Fruit fly (Drosophila melanogaster) whole organism, embryonic: ENCODE measurements around the gene djl.
A peak's percentile ranks its signal among the peaks of the same experiment; 100 is the strongest.

Experiments used
- Aef1 ChIP-seq: fragments of 200-800 bp; sonication (Bioruptor generic); IDR thresholded peaks from 3 replicates; pipeline ENCODE4 v1.3.6; 2022; ENCODE audit warnings: missing biosample characterization, missing genetic modification characterization
- Awh ChIP-seq: fragments of 200-800 bp; sonication (Bioruptor generic); IDR thresholded peaks from 2 replicates; pipeline ENCODE4, ENCODE4 v1.3.6; 2022; ENCODE audit warnings: missing biosample characterization, missing genetic modification characterization
- BtbVII ChIP-seq: fragments of 200-800 bp; sonication (Bioruptor generic); optimal IDR thresholded peaks from 3 replicates; lab custom pipeline; 2017; ENCODE audit warnings: missing biosample characterization, mild to moderate bottlenecking, missing genetic modification characterization
- CG1024 ChIP-seq: fragments of 200-800 bp; sonication (Bioruptor generic); IDR thresholded peaks from 2 replicates; pipeline ENCODE4 v1.3.6; 2022; ENCODE audit warnings: missing biosample characterization, missing genetic modification characterization
- CG12942 ChIP-seq: fragments of 200-800 bp; sonication (Bioruptor generic); optimal IDR thresholded peaks from 3 replicates; lab custom pipeline; 2016; ENCODE audit warnings: missing biosample characterization, missing genetic modification characterization
- CG13624 ChIP-seq: fragments of 200-800 bp; sonication (Bioruptor generic); optimal IDR thresholded peaks from 2 replicates; lab custom pipeline; 2016; ENCODE audit warnings: missing biosample characterization, missing genetic modification characterization
- CG15011 ChIP-seq: fragments of 200-800 bp; sonication (Bioruptor generic); optimal IDR thresholded peaks from 3 replicates; lab custom pipeline; 2018; ENCODE audit warnings: missing biosample characterization, mild to moderate bottlenecking, missing genetic modification characterization
- CG15514 ChIP-seq: fragments of 200-800 bp; sonication (Bioruptor generic); optimal IDR thresholded peaks from 3 replicates; lab custom pipeline; 2017; ENCODE audit warnings: missing biosample characterization, missing genetic modification characterization, mild to moderate bottlenecking, moderate library complexity, missing genetic modification reagents
- CG16815 ChIP-seq: fragments of 200-800 bp; sonication (Bioruptor generic); optimal IDR thresholded peaks from 3 replicates; lab custom pipeline; 2017; ENCODE audit warnings: missing biosample characterization, mild to moderate bottlenecking, missing genetic modification characterization
- CG1832 ChIP-seq: fragments of 200-800 bp; sonication (Bioruptor generic); optimal IDR thresholded peaks from 2 replicates; lab custom pipeline; 2017; ENCODE audit warnings: missing biosample characterization, mild to moderate bottlenecking, missing genetic modification characterization, inconsistent platforms
- CG18619 ChIP-seq: fragments of 200-800 bp; sonication (Bioruptor generic); optimal IDR thresholded peaks from 3 replicates; lab custom pipeline; 2017; ENCODE audit warnings: missing biosample characterization, mild to moderate bottlenecking, missing genetic modification characterization
- CG2202 ChIP-seq: fragments of 200-800 bp; sonication (Bioruptor generic); optimal IDR thresholded peaks from 2 replicates; lab custom pipeline; 2018; ENCODE audit warnings: missing biosample characterization, mild to moderate bottlenecking, missing genetic modification characterization
- CG30431 ChIP-seq: fragments of 200-800 bp; sonication (Bioruptor generic); optimal IDR thresholded peaks from 2 replicates; lab custom pipeline; 2017; ENCODE audit warnings: missing biosample characterization, missing genetic modification characterization
- CG34422 ChIP-seq: fragments of 200-800 bp; sonication (Bioruptor generic); IDR thresholded peaks from 3 replicates; pipeline ENCODE4 v1.3.6; 2022; ENCODE audit warnings: missing biosample characterization, missing genetic modification characterization
- CG6254 ChIP-seq: fragments of 200-800 bp; sonication (Bioruptor generic); optimal IDR thresholded peaks from 3 replicates; lab custom pipeline; 2017; ENCODE audit warnings: mild to moderate bottlenecking, missing biosample characterization, missing genetic modification reagents, missing genetic modification characterization
- CG8290 ChIP-seq, 3 experiments: fragments of 200-800 bp; sonication (Bioruptor generic); optimal IDR thresholded peaks; 2 replicates each; lab custom pipeline; 2016 to 2019; ENCODE audit warnings: missing biosample characterization in 3 of 3, missing genetic modification characterization in 3 of 3, mild to moderate bottlenecking in 2 of 3, moderate library complexity in 1 of 3
- CG8478 ChIP-seq: fragments of >200 bp; optimal IDR thresholded peaks from 2 replicates; lab custom pipeline; 2018
- CG9876 ChIP-seq: fragments of 200-800 bp; sonication (Bioruptor generic); optimal IDR thresholded peaks from 2 replicates; lab custom pipeline; 2016; ENCODE audit warnings: missing biosample characterization, missing genetic modification characterization
- CTCF ChIP-seq: fragments of 200-800 bp; sonication (Bioruptor generic); optimal IDR thresholded peaks from 2 replicates; lab custom pipeline; 2017; ENCODE audit warnings: missing biosample characterization, mild to moderate bottlenecking, missing genetic modification characterization, moderate library complexity
- Fer1 ChIP-seq: fragments of 200-800 bp; sonication (Bioruptor generic); optimal IDR thresholded peaks from 2 replicates; lab custom pipeline; 2017; ENCODE audit warnings: missing biosample characterization, mild to moderate bottlenecking, missing genetic modification characterization
- Hmr ChIP-seq: fragments of 200-800 bp; sonication (Bioruptor generic); optimal IDR thresholded peaks from 3 replicates; lab custom pipeline; 2017; ENCODE audit warnings: mild to moderate bottlenecking, missing biosample characterization, missing genetic modification reagents, missing genetic modification characterization
- Mad ChIP-seq: fragments of 200-800 bp; sonication (Bioruptor generic); optimal IDR thresholded peaks from 2 replicates; lab custom pipeline; 2016; ENCODE audit warnings: missing biosample characterization, missing genetic modification characterization
- Mes4 ChIP-seq: fragments of 200-800 bp; sonication (Bioruptor generic); optimal IDR thresholded peaks from 2 replicates; lab custom pipeline; 2016; ENCODE audit warnings: missing biosample characterization, missing genetic modification characterization
- Stat92E ChIP-seq, 3 experiments: fragments of >200 bp in 2 of 3; fragments of 200-800 bp in 1 of 3; sonication (Bioruptor generic) in 1 of 3; optimal IDR thresholded peaks; 2 replicates each; lab custom pipeline; 2017 to 2019; ENCODE audit warnings: missing biosample characterization in 3 of 3, missing genetic modification characterization in 3 of 3, mild to moderate bottlenecking in 1 of 3, moderate library complexity in 1 of 3
- Usf ChIP-seq: fragments of 200-800 bp; sonication (Bioruptor generic); optimal IDR thresholded peaks from 2 replicates; lab custom pipeline; 2017; ENCODE audit warnings: missing genotype, missing biosample characterization, missing genetic modification characterization
- amos ChIP-seq: fragments of 200-800 bp; sonication (Bioruptor generic); IDR thresholded peaks from 2 replicates; pipeline ENCODE4 v1.3.6; 2022; ENCODE audit warnings: missing biosample characterization, missing genetic modification characterization; ENCODE audit not compliant: partially characterized antibody
- cas ChIP-seq: fragments of 200-800 bp; sonication (Bioruptor generic); IDR thresholded peaks from 2 replicates; pipeline ENCODE4 v1.3.6; 2022; ENCODE audit warnings: missing biosample characterization, missing genetic modification characterization
- cg ChIP-seq: fragments of 200-800 bp; sonication (Bioruptor generic); optimal IDR thresholded peaks from 3 replicates; lab custom pipeline; 2019; ENCODE audit warnings: missing biosample characterization, mild to moderate bottlenecking, missing genetic modification characterization, moderate library complexity
- corto ChIP-seq: fragments of 200-800 bp; sonication (Bioruptor generic); optimal IDR thresholded peaks from 2 replicates; lab custom pipeline; 2016; ENCODE audit warnings: missing biosample characterization, mild to moderate bottlenecking, missing genetic modification characterization, moderate library complexity
- dan ChIP-seq: fragments of 200-800 bp; sonication (Bioruptor generic); IDR thresholded peaks from 2 replicates; pipeline ENCODE4 v1.3.6; 2022; ENCODE audit warnings: missing biosample characterization, missing genetic modification characterization
- disco-r ChIP-seq: fragments of 200-800 bp; sonication (Bioruptor generic); optimal IDR thresholded peaks from 2 replicates; lab custom pipeline; 2016; ENCODE audit warnings: missing biosample characterization, missing genetic modification characterization
- dpn ChIP-seq, 2 experiments: fragments of 200-800 bp; sonication (Bioruptor generic); optimal IDR thresholded peaks; 3 replicates each; lab custom pipeline; 2016; ENCODE audit warnings: missing biosample characterization in 2 of 2, missing genetic modification characterization in 2 of 2
- gfzf ChIP-seq: fragments of 200-800 bp; sonication (Bioruptor generic); optimal IDR thresholded peaks from 2 replicates; lab custom pipeline; 2016; ENCODE audit warnings: missing biosample characterization, mild to moderate bottlenecking, missing genetic modification characterization, moderate library complexity
- gsb ChIP-seq: fragments of 200-800 bp; sonication (Bioruptor generic); IDR thresholded peaks from 2 replicates; pipeline ENCODE4 v1.3.6; 2022; ENCODE audit warnings: missing biosample characterization, missing genetic modification characterization
- gt ChIP-seq: fragments of 200-800 bp; sonication (Bioruptor generic); IDR thresholded peaks from 2 replicates; pipeline ENCODE4 v1.3.6; 2022; ENCODE audit warnings: missing biosample characterization, missing genetic modification characterization
- hbn ChIP-seq: fragments of 200-800 bp; sonication (Bioruptor generic); IDR thresholded peaks from 2 replicates; pipeline ENCODE4 v1.3.6; 2022; ENCODE audit warnings: missing biosample characterization, missing genetic modification characterization; ENCODE audit not compliant: partially characterized antibody
- kni ChIP-seq: fragments of 200-800 bp; sonication (Bioruptor generic); optimal IDR thresholded peaks from 3 replicates; lab custom pipeline; 2017; ENCODE audit warnings: mild to moderate bottlenecking, missing biosample characterization, missing genetic modification reagents, missing genetic modification characterization
- lab ChIP-seq: fragments of 200-800 bp; sonication (Bioruptor generic); optimal IDR thresholded peaks from 3 replicates; lab custom pipeline; 2017; ENCODE audit warnings: missing biosample characterization, missing genetic modification characterization, mild to moderate bottlenecking, moderate library complexity, missing genetic modification reagents
- luna ChIP-seq: fragments of 200-800 bp; sonication (Bioruptor generic); optimal IDR thresholded peaks from 2 replicates; lab custom pipeline; 2016; ENCODE audit warnings: missing biosample characterization, missing genetic modification characterization
- maf-S ChIP-seq: fragments of 200-800 bp; sonication (Bioruptor generic); optimal IDR thresholded peaks from 2 replicates; lab custom pipeline; 2016; ENCODE audit warnings: missing biosample characterization, missing genetic modification characterization
- mirr ChIP-seq: fragments of 200-800 bp; sonication (Bioruptor generic); optimal IDR thresholded peaks from 3 replicates; lab custom pipeline; 2018; ENCODE audit warnings: missing biosample characterization, mild to moderate bottlenecking, missing genetic modification characterization
- nmo ChIP-seq: fragments of 200-800 bp; sonication (Bioruptor generic); optimal IDR thresholded peaks from 2 replicates; lab custom pipeline; 2018; ENCODE audit warnings: missing biosample characterization, mild to moderate bottlenecking, missing genetic modification characterization, moderate library complexity
- nom ChIP-seq: fragments of 200-800 bp; sonication (Bioruptor generic); optimal IDR thresholded peaks from 2 replicates; lab custom pipeline; 2017; ENCODE audit warnings: missing biosample characterization, missing genetic modification characterization, mild to moderate bottlenecking, moderate library complexity, missing genetic modification reagents
- peb ChIP-seq: fragments of 200-800 bp; sonication (Bioruptor generic); IDR thresholded peaks from 2 replicates; pipeline ENCODE4 v1.3.6; 2022; ENCODE audit warnings: missing biosample characterization, missing genetic modification characterization
- repo ChIP-seq: fragments of 200-800 bp; sonication (Bioruptor generic); optimal IDR thresholded peaks from 2 replicates; lab custom pipeline; 2016; ENCODE audit warnings: missing biosample characterization, missing genetic modification characterization
- sens ChIP-seq: fragments of 200-800 bp; sonication (Bioruptor generic); peaks from one replicate; lab custom pipeline; 2016; ENCODE audit warnings: missing biosample characterization, missing genetic modification characterization
- sug ChIP-seq: fragments of 200-800 bp; optimal IDR thresholded peaks from 2 replicates; lab custom pipeline; 2019; ENCODE audit warnings: missing biosample characterization, mild to moderate bottlenecking, missing genetic modification characterization, moderate library complexity
- wor ChIP-seq: fragments of 200-800 bp; sonication (Bioruptor generic); IDR thresholded peaks from 2 replicates; pipeline ENCODE4 v1.3.6; 2022; ENCODE audit warnings: missing biosample characterization, missing genetic modification characterization
- z ChIP-seq: fragments of 200-800 bp; sonication (Bioruptor generic); IDR thresholded peaks from 3 replicates; pipeline ENCODE4 v1.3.6; 2022; ENCODE audit warnings: missing biosample characterization, missing genetic modification characterization

djl gene

DNA sequence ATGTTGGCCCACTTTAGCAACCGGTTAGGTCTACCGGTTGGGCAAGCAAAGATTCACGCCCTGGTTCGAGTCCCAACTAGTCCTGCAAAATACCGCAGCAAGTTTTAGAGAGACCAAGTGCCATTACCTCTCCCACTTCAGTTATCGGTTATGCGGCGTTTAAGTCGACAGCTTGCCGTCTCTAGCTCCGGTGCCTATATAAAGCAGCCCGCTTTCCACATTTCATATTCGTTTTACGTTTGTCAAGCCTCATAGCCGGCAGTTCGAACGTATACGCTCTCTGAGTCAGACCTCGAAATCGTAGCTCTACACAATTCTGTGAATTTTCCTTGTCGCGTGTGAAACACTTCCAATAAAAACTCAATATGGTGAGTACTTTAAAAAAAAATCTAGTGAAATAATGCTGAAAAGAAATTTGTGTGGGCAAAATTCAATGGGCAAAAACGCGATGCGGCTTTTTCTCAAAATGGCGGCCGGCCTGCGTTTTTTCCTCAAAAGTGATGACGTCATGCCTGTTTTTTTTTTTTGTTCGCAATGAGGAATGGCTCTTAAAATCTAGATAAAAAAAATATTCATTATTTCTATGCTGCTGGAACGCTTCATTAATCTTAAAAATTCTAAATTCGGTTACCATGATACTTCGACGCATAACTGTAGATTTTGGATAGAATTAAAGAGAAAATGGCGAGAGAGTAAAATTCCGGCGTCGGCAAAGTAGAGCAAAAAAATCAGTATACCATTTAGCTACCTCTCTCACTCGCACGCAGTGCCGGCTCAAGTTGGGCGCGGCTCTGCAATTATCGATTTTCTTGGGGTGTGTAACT lies 26.0 kb downstream of the djl start, which contains the start of gene alphaTub84B (continued):
- TF ChIP-seq dan (GFP tag; lab: Robert Waterston, UW) (no peak), nom (GFP tag; lab: Kevin White, UChicago) (peak; percentile 89), CTCF (GFP tag; lab: Kevin White, UChicago) (peak; percentile 43), CG30431 (no peak), cg (GFP tag; lab: Kevin White, UChicago) (no peak), peb (GFP tag; lab: Robert Waterston, UW) (no peak), cas (GFP tag; lab: Robert Waterston, UW) (peak; percentile 63), dpn (GFP tag; optimal IDR thresholded peaks at IDR 0.05; lab: Kevin White, UChicago) (peak; percentile 57 to 81), wor (GFP tag; lab: Robert Waterston, UW) (no peak), BtbVII (peak; percentile 91), gt (GFP tag; lab: Robert Waterston, UW) (no peak), CG13624 (GFP tag; lab: Kevin White, UChicago) (peak; percentile 87), CG8290 (GFP tag; optimal IDR thresholded peaks at IDR 0.05; lab: Kevin White, UChicago) (peak; percentile 46), CG8290 (tag; optimal IDR thresholded peaks at IDR 0.05; lab: Kevin White, UChicago) (peak; percentile 59 to 93), CG6254 (GFP tag; lab: Kevin White, UChicago) (no peak), amos (GFP tag; lab: Robert Waterston, UW) (peak; percentile 68), CG18619 (GFP tag; lab: Kevin White, UChicago) (peak; percentile 53), Fer1 (GFP tag; lab: Kevin White, UChicago) (peak; percentile 82), CG9876 (GFP tag; lab: Kevin White, UChicago) (peak; percentile 72), hbn (GFP tag; lab: Robert Waterston, UW) (no peak), nmo (peak; percentile 30), Awh (peak; percentile 42; the same call in 1 of the 2 replicates), Mad (peak; percentile 66), maf-S (peak; percentile 62), z (no peak), lab (peak; percentile 83), CG1024 (GFP tag; lab: Robert Waterston, UW) (no peak; the same call in 1 of the 2 replicates), CG1832 (GFP tag; lab: Kevin White, UChicago) (no peak), repo (GFP tag; lab: Kevin White, UChicago) (peak; percentile 71), sens (GFP tag; lab: Kevin White, UChicago) (peak; percentile 96), CG2202 (tag; lab: Kevin White, UChicago) (peak; percentile 21), CG16815 (GFP tag; lab: Kevin White, UChicago) (no peak), Mes4 (GFP tag; lab: Kevin White, UChicago) (peak; percentile 55), Aef1 (GFP tag; lab: Robert Waterston, UW) (peak; percentile 15; the same call in 2 of the 3 replicates), Usf (GFP tag; lab: Kevin White, UChicago) (no peak), Stat92E (GFP tag; optimal IDR thresholded peaks at IDR 0.05; lab: Kevin White, UChicago) (peak in 1 of 3 experiments; percentile 96), luna (GFP tag; lab: Kevin White, UChicago) (peak; percentile 58), sug (tag; lab: Kevin White, UChicago) (peak; percentile 44), CG15011 (GFP tag; lab: Kevin White, UChicago) (peak; percentile 18), CG8478 (lab: Kevin White, UChicago) (no peak), CG34422 (GFP tag; lab: Robert Waterston, UW) (peak; percentile 93), mirr (GFP tag; lab: Kevin White, UChicago) (peak; percentile 81), gsb (GFP tag; lab: Robert Waterston, UW) (peak; percentile 60), CG15514 (GFP tag; lab: Kevin White, UChicago) (peak; percentile 62), CG12942 (GFP tag; lab: Kevin White, UChicago) (peak; percentile 55), kni (GFP tag; lab: Kevin White, UChicago) (peak; percentile 88), corto (no peak), gfzf (GFP tag; lab: Kevin White, UChicago) (peak; percentile 97), Hmr (GFP tag; lab: Kevin White, UChicago) (peak; percentile 75), disco-r (GFP tag; lab: Kevin White, UChicago) (peak; percentile 55)
